Worm (Caenorhabditis elegans) whole organism, early embryonic: Measurements from ENCODE around the gene sqt-2.
A peak's percentile ranks its signal among the peaks of the same experiment; 100 is the strongest.

ENCODE experiments used
- B0310.2 ChIP-seq: sonication (generic microtip); optimal IDR thresholded peaks from 2 replicates; lab custom pipeline; 2016; ENCODE audit warnings: mild to moderate bottlenecking, missing genetic modification characterization, missing compliant biosample characterization
- F13C5.2 ChIP-seq: sonication (generic microtip); optimal IDR thresholded peaks from 2 replicates; lab custom pipeline; 2017; ENCODE audit warnings: mild to moderate bottlenecking, missing genetic modification characterization, inconsistent platforms, missing compliant biosample characterization
- aly-1 ChIP-seq: sonication (generic microtip); optimal IDR thresholded peaks from 2 replicates; lab custom pipeline; 2016; ENCODE audit warnings: missing genetic modification characterization, missing compliant biosample characterization
- ama-1 ChIP-seq: fragments of 150-350 bp; optimal IDR thresholded peaks from 2 replicates; lab custom pipeline; 2014
- ceh-13 ChIP-seq: fragments of 200-800 bp; sonication (Bioruptor generic); optimal IDR thresholded peaks from 2 replicates; lab custom pipeline; 2018; ENCODE audit warnings: mild to moderate bottlenecking, missing genetic modification characterization, missing compliant biosample characterization
- ceh-36 ChIP-seq: sonication (generic microtip); optimal IDR thresholded peaks from 2 replicates; lab custom pipeline; 2016; ENCODE audit warnings: missing genetic modification characterization, inconsistent platforms, missing compliant biosample characterization
- ets-7 ChIP-seq: sonication (generic microtip); optimal IDR thresholded peaks from 2 replicates; lab custom pipeline; 2016; ENCODE audit warnings: missing genotype, missing genetic modification characterization, missing compliant biosample characterization
- flt-1 ChIP-seq: fragments of 200-800 bp; sonication (Bioruptor generic); IDR thresholded peaks from 2 replicates; pipeline ENCODE4 v1.3.6; 2022; ENCODE audit warnings: missing genetic modification characterization, missing compliant biosample characterization
- hmbx-1 ChIP-seq: sonication (generic microtip); optimal IDR thresholded peaks from 2 replicates; lab custom pipeline; 2016; ENCODE audit warnings: mild to moderate bottlenecking, missing genetic modification characterization, missing compliant biosample characterization
- hmg-4 ChIP-seq: fragments of 200-800 bp; sonication (Bioruptor generic); optimal IDR thresholded peaks from 2 replicates; lab custom pipeline; 2018; ENCODE audit warnings: mild to moderate bottlenecking, missing genetic modification characterization, missing compliant biosample characterization
- hnd-1 ChIP-seq: sonication (generic microtip); optimal IDR thresholded peaks from 2 replicates; lab custom pipeline; 2016; ENCODE audit warnings: missing genetic modification characterization, missing compliant biosample characterization
- pes-1 ChIP-seq: fragments of 200-800 bp; sonication (Bioruptor generic); IDR thresholded peaks from 2 replicates; pipeline ENCODE4 v1.3.6; 2022; ENCODE audit warnings: missing genetic modification reagents, missing genetic modification characterization, missing compliant biosample characterization
- scrt-1 ChIP-seq: fragments of 200-800 bp; sonication (Bioruptor generic); IDR thresholded peaks from 2 replicates; pipeline ENCODE4 v1.3.6; 2022; ENCODE audit warnings: missing genetic modification characterization, missing compliant biosample characterization
- sea-1 ChIP-seq: fragments of 200-800 bp; sonication (Bioruptor generic); conservative IDR thresholded peaks from 2 replicates; pipeline ENCODE4 v1.3.6; 2022; ENCODE audit warnings: missing genetic modification characterization, missing compliant biosample characterization
- tbx-11 ChIP-seq: fragments of 200-800 bp; sonication (Bioruptor generic); IDR thresholded peaks from 2 replicates; pipeline ENCODE4 v1.3.6; 2022; ENCODE audit warnings: missing genetic modification characterization, missing compliant biosample characterization
- tbx-37 ChIP-seq: fragments of 200-800 bp; sonication (Bioruptor generic); conservative IDR thresholded peaks from 2 replicates; pipeline ENCODE4 v1.3.6; 2022; ENCODE audit warnings: missing genetic modification reagents, missing genetic modification characterization, missing compliant biosample characterization
- tra-4 ChIP-seq: sonication (generic microtip); optimal IDR thresholded peaks from 2 replicates; lab custom pipeline; 2017; ENCODE audit warnings: missing genetic modification characterization, missing compliant biosample characterization

sqt-2 gene

ce11 chrII:33904-34303 is 10.8 kb downstream of the sqt-2 start, which contains the start of gene F23F1.2:
Gene F23F1.2 (plus strand): TSS chrII:34204.
- TF ChIP-seq sea-1 (GFP tag; lab: Robert Waterston, UW), result no peak
- no peak for TF ChIP-seq tbx-37
- TF ChIP-seq flt-1 (GFP tag; lab: Robert Waterston, UW), result no peak
- no peak for TF ChIP-seq pes-1 (GFP tag; lab: Robert Waterston, UW)
- no peak for TF ChIP-seq F13C5.2 (tag; lab: Kevin White, UChicago)

DNA sequence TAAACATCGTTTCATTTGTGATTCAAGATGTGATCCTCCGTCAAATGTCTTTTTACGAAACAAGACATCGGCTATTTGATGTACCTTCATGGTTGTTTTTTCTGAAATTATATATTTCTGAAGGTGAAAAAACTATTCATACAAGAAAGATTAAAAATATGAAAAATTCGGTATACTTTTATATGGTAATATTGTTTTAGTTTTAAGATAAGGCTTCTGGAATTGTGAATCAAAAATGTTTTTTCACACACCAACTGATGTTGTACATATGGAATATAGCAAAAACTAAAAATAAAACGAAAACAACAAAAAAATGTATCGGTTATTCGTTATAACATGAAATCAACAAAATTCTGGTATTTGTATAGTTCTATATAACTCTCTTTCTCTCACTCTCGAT is 14.1 kb downstream of the sqt-2 start, which contains the start of gene F23F1.6:
Gene F23F1.6 (minus strand): TSS at position 101 of the 400 bp plus-strand sequence.
- TF ChIP-seq aly-1 (tag; lab: Kevin White, UChicago), result no peak
- TF ChIP-seq hmg-4, result no peak
- no peak for TF ChIP-seq tra-4 (tag; lab: Kevin White, UChicago)
- TF ChIP-seq ceh-13, result no peak
- no peak for TF ChIP-seq hnd-1 (tag; lab: Kevin White, UChicago)
- TF ChIP-seq hmbx-1 (tag; lab: Kevin White, UChicago), result no peak
- no peak for TF ChIP-seq flt-1 (GFP tag; lab: Robert Waterston, UW)
- TF ChIP-seq pes-1 (GFP tag; lab: Robert Waterston, UW), result no peak
- TF ChIP-seq ets-7, result no peak
- no peak for TF ChIP-seq B0310.2 (tag; lab: Kevin White, UChicago)
- TF ChIP-seq tbx-37, result no peak
- TF ChIP-seq ama-1 (lab: Kevin White, UChicago), result no peak
- no peak for TF ChIP-seq sea-1 (GFP tag; lab: Robert Waterston, UW)
- no peak for TF ChIP-seq tbx-11 (GFP tag; lab: Robert Waterston, UW)

- TF ChIP-seq ceh-36 (tag; lab: Kevin White, UChicago) (no peak), hnd-1 (tag; lab: Kevin White, UChicago) (no peak), aly-1 (tag; lab: Kevin White, UChicago) (no peak), F13C5.2 (tag; lab: Kevin White, UChicago) (no peak), hmg-4 (no peak), scrt-1 (no peak), tbx-11 (GFP tag; lab: Robert Waterston, UW) (no peak), tra-4 (tag; lab: Kevin White, UChicago) (no peak), ama-1 (lab: Kevin White, UChicago) (no peak), hmbx-1 (tag; lab: Kevin White, UChicago) (no peak), B0310.2 (tag; lab: Kevin White, UChicago) (no peak), pes-1 (GFP tag; lab: Robert Waterston, UW) (no peak), tbx-37 (no peak), flt-1 (GFP tag; lab: Robert Waterston, UW) (no peak), ets-7 (no peak)
Observed at ce11 chrII:39437-39836, 16.3 kb downstream of the sqt-2 start, which contains the start of gene spp-24. Gene spp-24 (minus strand): TSS chrII:39537.

ce11 chrII:41914-42313 is 18.8 kb downstream of the sqt-2 start, which contains the start of gene F23F1.10:
Gene F23F1.10 (minus strand): TSS chrII:41982.
- TF ChIP-seq hmbx-1 (tag; lab: Kevin White, UChicago) (no peak), F13C5.2 (tag; lab: Kevin White, UChicago) (no peak), flt-1 (GFP tag; lab: Robert Waterston, UW) (no peak), pes-1 (GFP tag; lab: Robert Waterston, UW) (no peak), tbx-37 (no peak), ceh-13 (no peak), ama-1 (lab: Kevin White, UChicago) (no peak)

- TF ChIP-seq tbx-11 (GFP tag; lab: Robert Waterston, UW) (no peak), B0310.2 (tag; lab: Kevin White, UChicago) (no peak), F13C5.2 (tag; lab: Kevin White, UChicago) (peak; percentile 54), ceh-36 (tag; lab: Kevin White, UChicago) (no peak)
Observed at ce11 chrII:43640-44039, 20.5 kb downstream of the sqt-2 start, which contains the start of gene nfyc-1. Gene nfyc-1 (plus strand): TSS chrII:43907.

DNA sequence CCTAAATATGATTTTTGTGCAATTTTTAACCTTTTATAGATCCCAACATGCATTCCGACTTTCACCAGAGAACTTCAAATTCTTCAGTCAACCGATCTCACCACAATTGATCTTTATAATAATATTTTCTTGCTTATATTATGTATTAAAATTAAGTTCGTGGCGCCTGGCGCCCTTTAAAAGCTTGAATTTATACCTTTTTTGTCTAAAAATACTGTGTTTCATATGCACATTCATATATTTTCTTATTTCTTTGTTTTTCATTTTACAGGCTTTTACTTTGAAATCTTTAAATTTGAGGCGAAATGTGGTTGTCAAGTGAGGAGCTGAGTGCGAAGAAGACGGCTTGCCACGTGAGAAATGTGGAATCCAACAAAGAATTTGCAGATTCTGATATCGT is 21.6 kb downstream of the sqt-2 start, which contains the start of gene rpoa-49:
Gene rpoa-49 (plus strand): TSS at position 301 of the 400 bp plus-strand sequence.
- TF ChIP-seq B0310.2 (tag; lab: Kevin White, UChicago) (no peak), ceh-36 (tag; lab: Kevin White, UChicago) (no peak)

DNA sequence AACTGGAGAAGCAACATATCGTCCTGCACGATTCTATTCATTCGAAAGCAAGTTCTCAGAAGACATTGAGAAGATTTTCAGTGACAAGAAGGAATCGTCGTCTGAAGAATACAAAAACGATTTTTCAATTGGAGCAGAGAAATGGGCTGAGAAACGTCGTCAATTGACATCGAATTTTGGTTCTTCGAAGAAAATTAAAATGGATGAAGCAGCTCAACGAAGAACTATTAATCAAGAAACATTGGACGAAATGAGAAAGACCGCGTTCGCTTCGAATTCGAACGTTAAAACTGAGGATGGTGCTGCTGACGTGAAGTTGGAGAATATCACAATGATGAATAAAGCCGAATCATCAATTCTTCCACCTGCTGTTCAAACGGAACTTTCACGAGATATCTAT is 23.0 kb downstream of the sqt-2 start, which contains the start of gene rpt-4:
Gene rpt-4 (minus strand): TSS at position 101 of the 400 bp plus-strand sequence.
- TF ChIP-seq sea-1 (GFP tag; lab: Robert Waterston, UW), result no peak
- no peak for TF ChIP-seq F13C5.2 (tag; lab: Kevin White, UChicago)
- TF ChIP-seq tra-4 (tag; lab: Kevin White, UChicago), result no peak
- TF ChIP-seq hnd-1 (tag; lab: Kevin White, UChicago), result no peak
- TF ChIP-seq hmg-4, result no peak
- no peak for TF ChIP-seq B0310.2 (tag; lab: Kevin White, UChicago)
- TF ChIP-seq aly-1 (tag; lab: Kevin White, UChicago), result no peak
- TF ChIP-seq hmbx-1 (tag; lab: Kevin White, UChicago), result no peak
- no peak for TF ChIP-seq ceh-13
- TF ChIP-seq ceh-36 (tag; lab: Kevin White, UChicago), result no peak
- TF ChIP-seq tbx-11 (GFP tag; lab: Robert Waterston, UW), result no peak
- TF ChIP-seq scrt-1, result no peak
- TF ChIP-seq pes-1 (GFP tag; lab: Robert Waterston, UW), result no peak
- TF ChIP-seq ets-7, result no peak
- no peak for TF ChIP-seq flt-1 (GFP tag; lab: Robert Waterston, UW)
- TF ChIP-seq tbx-37, result no peak
- no peak for TF ChIP-seq ama-1 (lab: Kevin White, UChicago)

- TF ChIP-seq tbx-11 (GFP tag; lab: Robert Waterston, UW), result no peak
- TF ChIP-seq aly-1 (tag; lab: Kevin White, UChicago), result no peak
- TF ChIP-seq hmg-4, result no peak
- TF ChIP-seq flt-1 (GFP tag; lab: Robert Waterston, UW), result no peak
- TF ChIP-seq B0310.2 (tag; lab: Kevin White, UChicago), result no peak
- no peak for TF ChIP-seq ama-1 (lab: Kevin White, UChicago)
- TF ChIP-seq scrt-1, result no peak
- TF ChIP-seq hmbx-1 (tag; lab: Kevin White, UChicago), result no peak
- no peak for TF ChIP-seq ceh-13
- no peak for TF ChIP-seq F13C5.2 (tag; lab: Kevin White, UChicago)
- TF ChIP-seq sea-1 (GFP tag; lab: Robert Waterston, UW), result no peak
- no peak for TF ChIP-seq pes-1 (GFP tag; lab: Robert Waterston, UW)
- no peak for TF ChIP-seq ceh-36 (tag; lab: Kevin White, UChicago)
- no peak for TF ChIP-seq tbx-37
- TF ChIP-seq ets-7, result no peak
- no peak for TF ChIP-seq hnd-1 (tag; lab: Kevin White, UChicago)
- no peak for TF ChIP-seq tra-4 (tag; lab: Kevin White, UChicago)
Observed at ce11 chrII:47280-47679, 24.2 kb downstream of the sqt-2 start, which contains the start of gene C23H3.5. Gene C23H3.5 (plus strand): TSS chrII:47580.
